Worm (Caenorhabditis elegans) whole organism, L2 larva: ENCODE results near the gene F08G12.1.

Experiments used
- aly-2 ChIP-seq: fragments of 150-350 bp; optimal IDR thresholded peaks from 2 replicates; lab custom pipeline; 2014; ENCODE audit warnings: missing biosample characterization, missing genetic modification characterization
- ama-1 ChIP-seq: fragments of 150-350 bp; optimal IDR thresholded peaks from 2 replicates; lab custom pipeline; 2018; ENCODE audit warnings: inconsistent platforms
- lin-11 ChIP-seq: fragments of 150-350 bp; sonication (generic microtip); optimal IDR thresholded peaks from 2 replicates; lab custom pipeline; 2014; ENCODE audit warnings: missing biosample characterization, missing genetic modification characterization, inconsistent platforms, mixed read lengths

DNA sequence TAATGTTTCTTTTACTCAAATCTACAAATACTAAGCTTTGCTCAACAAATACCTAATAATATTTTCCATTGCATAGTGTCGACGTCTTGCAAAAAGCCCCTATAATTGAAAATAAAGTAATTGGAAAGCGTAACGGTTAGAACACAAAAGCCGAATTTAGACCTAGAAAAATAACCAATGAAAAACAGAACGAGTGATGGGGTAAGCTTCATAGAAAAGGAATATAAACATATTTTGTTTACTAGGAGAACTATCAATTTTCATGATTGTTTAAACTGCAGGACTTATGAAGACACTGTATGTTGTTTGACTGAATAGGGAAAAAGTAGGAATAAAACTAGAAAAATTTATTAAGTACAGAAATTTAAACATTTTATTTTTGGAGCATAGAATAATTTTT is 19.4 kb downstream of the F08G12.1 start, which contains the start of gene F38B2.3:
- TF ChIP-seq ama-1 (lab: Kevin White, UChicago): no peak
- TF ChIP-seq aly-2 (tag; lab: Kevin White, UChicago): no peak
- TF ChIP-seq lin-11 (tag; lab: Kevin White, UChicago): no peak
